Worm (Caenorhabditis elegans) whole organism, L2 larva: ENCODE measurements around the gene rha-1.

Experiments used
- R02D3.7 ChIP-seq: fragments of 150-350 bp; optimal IDR thresholded peaks from 2 replicates; lab custom pipeline; 2014; ENCODE audit warnings: missing biosample characterization, missing genetic modification characterization
- ZK546.5 ChIP-seq: sonication (generic microtip); optimal IDR thresholded peaks from 2 replicates; lab custom pipeline; 2017; ENCODE audit warnings: missing biosample characterization, missing genetic modification characterization
- blmp-1 ChIP-seq: sonication (generic microtip); optimal IDR thresholded peaks from 2 replicates; lab custom pipeline; 2017; ENCODE audit warnings: missing genetic modification characterization, mild to moderate bottlenecking, missing compliant biosample characterization, antibody characterized with exemption, moderate library complexity; ENCODE audit not compliant: insufficient read depth
- elt-3 ChIP-seq: sonication (generic microtip); optimal IDR thresholded peaks from 2 replicates; lab custom pipeline; 2017; ENCODE audit warnings: missing biosample characterization, missing genetic modification characterization
- lsy-2 ChIP-seq, 2 experiments: fragments of 150-350 bp in 1 of 2; sonication (generic microtip) in 1 of 2; optimal IDR thresholded peaks; 2 replicates each; lab custom pipeline; 2014 to 2017; ENCODE audit warnings: missing biosample characterization in 2 of 2, missing genetic modification characterization in 2 of 2
- nhr-11 ChIP-seq: fragments of 150-350 bp; optimal IDR thresholded peaks from 2 replicates; lab custom pipeline; 2014; ENCODE audit warnings: missing biosample characterization, missing genetic modification characterization
- nhr-23 ChIP-seq: fragments of 150-350 bp; optimal IDR thresholded peaks from 2 replicates; lab custom pipeline; 2014; ENCODE audit warnings: missing biosample characterization, missing genetic modification reagents, missing genetic modification characterization
- sma-3 ChIP-seq: sonication (generic microtip); optimal IDR thresholded peaks from 2 replicates; lab custom pipeline; 2016; ENCODE audit warnings: missing genetic modification reagents, missing genetic modification characterization, missing compliant biosample characterization

DNA sequence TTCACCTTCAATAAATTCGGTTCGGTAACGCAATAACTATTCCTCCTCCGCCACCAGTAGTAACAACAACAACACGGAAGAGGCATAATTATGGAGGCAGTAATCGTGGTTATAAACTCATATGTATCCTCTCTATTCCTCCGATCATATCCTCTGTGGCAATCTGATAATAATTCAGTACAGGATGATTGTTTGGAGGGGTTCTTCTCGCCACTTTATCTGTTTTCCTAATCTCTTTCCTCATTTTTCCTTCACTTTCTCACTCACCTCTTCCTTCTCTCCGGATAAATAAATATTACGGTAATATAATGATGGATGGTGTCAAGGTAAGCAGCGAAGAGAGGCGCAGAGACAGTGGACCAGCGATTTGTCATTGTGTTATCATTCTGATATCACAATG is 7.1 kb upstream of the rha-1 start:
- TF ChIP-seq sma-3 (GFP tag; lab: Kevin White, UChicago) (no peak), R02D3.7 (tag; lab: Kevin White, UChicago) (no peak), nhr-11 (no peak), ZK546.5 (tag; lab: Kevin White, UChicago) (no peak), lsy-2 (tag; optimal IDR thresholded peaks at IDR 0.05; lab: Kevin White, UChicago) (no peak), elt-3 (no peak), blmp-1 (tag; lab: Kevin White, UChicago) (no peak), nhr-23 (no peak)
